Worm (Caenorhabditis elegans): ENCODE data around the gene C45B2.8.

Gene C45B2.8

ce11 chrX:6107962-6108361 is 20.2 kb downstream of the C45B2.8 start:
- no peak for TF ChIP-seq mab-5 (tag; optimal IDR thresholded peaks at IDR 0.05)
- TF ChIP-seq blmp-1 (tag; optimal IDR thresholded peaks at IDR 0.05; ENCODE audit: insufficient read depth), result no peak
- no peak for TF ChIP-seq nhr-12 (tag; optimal IDR thresholded peaks at IDR 0.05)
- no peak for TF ChIP-seq fos-1 (tag; optimal IDR thresholded peaks at IDR 0.05)
- no peak for TF ChIP-seq ceh-82 (tag; optimal IDR thresholded peaks at IDR 0.05)

- TF ChIP-seq F13H6.1 (tag; optimal IDR thresholded peaks at IDR 0.05) (no peak), sma-3 (GFP tag; optimal IDR thresholded peaks at IDR 0.05) (peak; percentile 26), nhr-25 (tag; optimal IDR thresholded peaks at IDR 0.05) (peak; percentile 31), sma-9 (GFP tag; optimal IDR thresholded peaks at IDR 0.05) (peak; percentile 56), sma-9 (tag; optimal IDR thresholded peaks at IDR 0.05) (no peak), egl-27 (tag; optimal IDR thresholded peaks at IDR 0.05) (peak; percentile 8), nhr-129 (tag; optimal IDR thresholded peaks at IDR 0.05) (no peak), nhr-21 (tag; optimal IDR thresholded peaks at IDR 0.05) (peak; percentile 27), fos-1 (tag; optimal IDR thresholded peaks at IDR 0.05) (peak; percentile 54), nhr-237 (tag; optimal IDR thresholded peaks at IDR 0.05) (no peak), aly-2 (tag; optimal IDR thresholded peaks at IDR 0.05) (no peak), ztf-11 (tag; optimal IDR thresholded peaks at IDR 0.05) (no peak), blmp-1 (tag; optimal IDR thresholded peaks at IDR 0.05; ENCODE audit: insufficient read depth) (peak; percentile 42), gmeb-1 (tag; optimal IDR thresholded peaks at IDR 0.05) (peak; percentile 0), R02D3.7 (tag; optimal IDR thresholded peaks at IDR 0.05) (no peak)
Measured at ce11 chrX:6109288-6109770, 21.6 kb downstream of the C45B2.8 start, which contains the start of gene kynu-1. Gene kynu-1 (minus strand): TSS chrX:6109338.

ce11 chrX:6112817-6113216 is 25.0 kb downstream of the C45B2.8 start, which contains the start of gene prx-3:
Gene prx-3 (minus strand): TSS chrX:6112917.
- TF ChIP-seq alr-1 (tag; optimal IDR thresholded peaks at IDR 0.05), result no peak
- no peak for TF ChIP-seq zag-1 (tag; optimal IDR thresholded peaks at IDR 0.05)
- TF ChIP-seq ceh-16 (tag; optimal IDR thresholded peaks at IDR 0.05), result no peak
- no peak for TF ChIP-seq ztf-1 (GFP tag; conservative IDR thresholded peaks at IDR 0.05)
- no peak for TF ChIP-seq sem-4 (tag; optimal IDR thresholded peaks at IDR 0.05)
- TF ChIP-seq nhr-11 (tag; optimal IDR thresholded peaks at IDR 0.05), result no peak
- no peak for TF ChIP-seq nhr-6 (tag; optimal IDR thresholded peaks at IDR 0.05)
- no peak for TF ChIP-seq sma-3 (GFP tag; optimal IDR thresholded peaks at IDR 0.05)
- TF ChIP-seq mdl-1 (tag; optimal IDR thresholded peaks at IDR 0.05), result no peak
- TF ChIP-seq snpc-4 (tag; optimal IDR thresholded peaks at IDR 0.05), result no peak
- TF ChIP-seq nhr-12 (tag; optimal IDR thresholded peaks at IDR 0.05), result no peak

ce11 chrX:6115502-6115901 is 27.7 kb downstream of the C45B2.8 start, which contains the start of gene C15H9.3:
Gene C15H9.3 (plus strand): TSS chrX:6115802.
- TF ChIP-seq nhr-11 (tag; optimal IDR thresholded peaks at IDR 0.05), result no peak
- no peak for TF ChIP-seq Y55F3AM.14 (GFP tag; optimal IDR thresholded peaks at IDR 0.05)
- TF ChIP-seq skn-1 (tag; optimal IDR thresholded peaks at IDR 0.05), result no peak
- TF ChIP-seq unc-62 (GFP tag; optimal IDR thresholded peaks at IDR 0.05), result no peak
- TF ChIP-seq R02D3.7 (tag; optimal IDR thresholded peaks at IDR 0.05), result no peak
- TF ChIP-seq lin-13 (GFP tag; optimal IDR thresholded peaks at IDR 0.05), result no peak
- no peak for TF ChIP-seq C34F6.9 (tag; optimal IDR thresholded peaks at IDR 0.05)
- TF ChIP-seq lsy-2 (tag; optimal IDR thresholded peaks at IDR 0.05), result no peak
- no peak for TF ChIP-seq nhr-237 (tag; optimal IDR thresholded peaks at IDR 0.05)
- TF ChIP-seq elt-3 (tag; optimal IDR thresholded peaks at IDR 0.05), result no peak
- no peak for TF ChIP-seq mdl-1 (tag; optimal IDR thresholded peaks at IDR 0.05)
- TF ChIP-seq ztf-4 (tag; optimal IDR thresholded peaks at IDR 0.05), result no peak
- no peak for TF ChIP-seq blmp-1 (tag; optimal IDR thresholded peaks at IDR 0.05; ENCODE audit: insufficient read depth)
- no peak for TF ChIP-seq crh-2 (tag; optimal IDR thresholded peaks at IDR 0.05)
- TF ChIP-seq ZK546.5 (tag; optimal IDR thresholded peaks at IDR 0.05), result no peak
